Worm (Caenorhabditis elegans) whole organism, L2 larva: ENCODE results near the gene aexr-1.

Experiments
- ZK546.5 ChIP-seq: sonication (generic microtip); optimal IDR thresholded peaks from 2 replicates; lab custom pipeline; 2017; ENCODE audit warnings: missing biosample characterization, missing genetic modification characterization
- aly-2 ChIP-seq: fragments of 150-350 bp; optimal IDR thresholded peaks from 2 replicates; lab custom pipeline; 2014; ENCODE audit warnings: missing biosample characterization, missing genetic modification characterization
- blmp-1 ChIP-seq: sonication (generic microtip); optimal IDR thresholded peaks from 2 replicates; lab custom pipeline; 2017; ENCODE audit warnings: missing genetic modification characterization, mild to moderate bottlenecking, missing compliant biosample characterization, antibody characterized with exemption, moderate library complexity; ENCODE audit not compliant: insufficient read depth
- ceh-82 ChIP-seq: fragments of 150-350 bp; optimal IDR thresholded peaks from 2 replicates; lab custom pipeline; 2014; ENCODE audit warnings: missing biosample characterization, missing genetic modification characterization
- fos-1 ChIP-seq: fragments of 150-350 bp; optimal IDR thresholded peaks from 2 replicates; lab custom pipeline; 2014; ENCODE audit warnings: missing biosample characterization, missing genetic modification characterization
- lin-39 ChIP-seq: fragments of 150-350 bp; optimal IDR thresholded peaks from 2 replicates; lab custom pipeline; 2014; ENCODE audit warnings: missing biosample characterization, missing genetic modification reagents, missing genetic modification characterization
- mdl-1 ChIP-seq, 2 experiments: fragments of 150-350 bp in 1 of 2; sonication (generic microtip) in 1 of 2; optimal IDR thresholded peaks; 2 replicates each; lab custom pipeline; 2017; ENCODE audit warnings: missing biosample characterization in 2 of 2, missing genetic modification characterization in 2 of 2
- nhr-237 ChIP-seq: fragments of 150-350 bp; optimal IDR thresholded peaks from 2 replicates; lab custom pipeline; 2014; ENCODE audit warnings: missing biosample characterization, missing genetic modification characterization
- nhr-6 ChIP-seq: fragments of 150-350 bp; optimal IDR thresholded peaks from 2 replicates; lab custom pipeline; 2014; ENCODE audit warnings: missing biosample characterization, missing genetic modification characterization
- unc-39 ChIP-seq: fragments of 150-350 bp; optimal IDR thresholded peaks from 2 replicates; lab custom pipeline; 2014; ENCODE audit warnings: missing biosample characterization, missing genetic modification characterization

DNA sequence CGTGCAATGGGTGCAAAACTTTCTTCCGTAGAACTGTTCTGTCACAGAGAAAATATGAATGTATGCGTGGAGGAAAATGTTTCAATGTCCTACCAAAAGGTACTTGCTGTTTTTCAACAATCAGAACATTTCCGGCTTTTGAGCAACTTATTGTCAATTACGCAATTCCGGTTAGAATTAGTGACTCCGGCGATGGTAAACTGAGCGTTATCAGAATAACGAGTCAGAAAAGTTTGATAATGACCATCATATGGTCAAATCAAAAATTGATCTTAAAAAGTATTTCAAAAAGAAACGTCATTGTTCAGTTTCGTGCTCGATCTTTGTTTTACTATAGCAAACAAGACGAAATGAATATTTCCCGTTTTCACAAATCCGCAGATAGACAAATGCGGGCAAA is 21.7 kb upstream of the aexr-1 start:
- TF ChIP-seq aly-2 (tag; lab: Kevin White, UChicago) (no peak), nhr-6 (tag; lab: Kevin White, UChicago) (no peak), mdl-1 (tag; optimal IDR thresholded peaks at IDR 0.05; lab: Kevin White, UChicago) (no peak), blmp-1 (no peak), nhr-237 (tag; lab: Kevin White, UChicago) (no peak), unc-39 (tag; lab: Kevin White, UChicago) (no peak), ceh-82 (tag; lab: Kevin White, UChicago) (no peak), ZK546.5 (no peak), lin-39 (no peak), fos-1 (tag; lab: Kevin White, UChicago) (peak; percentile 62)
